Worm (Caenorhabditis elegans): ENCODE results near the gene ZK105.12.

The ZK105.12 gene

DNA sequence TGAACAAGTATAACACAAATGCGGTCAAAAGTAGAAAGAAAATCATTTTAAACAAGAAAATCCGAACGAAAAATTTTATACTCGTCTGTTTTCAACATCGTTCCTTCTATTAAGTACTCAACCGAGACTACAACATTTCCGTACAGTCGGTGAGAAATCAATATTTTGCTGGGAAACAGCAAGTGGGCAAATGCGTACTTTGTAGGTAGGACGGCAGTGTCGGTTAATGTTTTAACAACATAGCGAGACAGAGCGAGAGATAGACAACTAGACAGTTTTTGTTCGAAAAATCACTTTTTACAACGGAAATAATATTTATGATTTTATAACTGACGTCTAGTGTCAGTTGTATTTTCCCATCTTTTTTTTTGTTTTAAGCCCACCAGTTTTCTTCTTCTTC, 34.5 kb downstream of the ZK105.12 start, which contains the start of gene cyp-33A1:
cyp-33A1 (minus strand) TSS at position 72 of the 400 bp plus-strand sequence.
- TF ChIP-seq tbx-37 (GFP tag; conservative IDR thresholded peaks at IDR 0.05) (no peak), aly-1 (tag; optimal IDR thresholded peaks at IDR 0.05) (no peak), hmbx-1 (tag; optimal IDR thresholded peaks at IDR 0.05) (no peak), flt-1 (GFP tag; IDR thresholded peaks at IDR 0.05) (no peak), pes-1 (GFP tag; IDR thresholded peaks at IDR 0.05) (no peak), hnd-1 (tag; optimal IDR thresholded peaks at IDR 0.05) (no peak), ceh-13 (GFP tag; optimal IDR thresholded peaks at IDR 0.05) (no peak), sea-1 (GFP tag; conservative IDR thresholded peaks at IDR 0.05) (no peak), tra-4 (tag; optimal IDR thresholded peaks at IDR 0.05) (no peak), ets-7 (tag; optimal IDR thresholded peaks at IDR 0.05) (no peak), B0310.2 (tag; optimal IDR thresholded peaks at IDR 0.05) (no peak), ama-1 (optimal IDR thresholded peaks at IDR 0.05) (no peak), F13C5.2 (tag; optimal IDR thresholded peaks at IDR 0.05) (no peak)

ce11 chrV:7675904-7676303, 40.0 kb downstream of the ZK105.12 start, which contains the start of gene C12D5.3:
Gene C12D5.3 (plus strand): TSS chrV:7676204.
- TF ChIP-seq tbx-37 (GFP tag; conservative IDR thresholded peaks at IDR 0.05) (no peak), sea-1 (GFP tag; conservative IDR thresholded peaks at IDR 0.05) (no peak)

DNA sequence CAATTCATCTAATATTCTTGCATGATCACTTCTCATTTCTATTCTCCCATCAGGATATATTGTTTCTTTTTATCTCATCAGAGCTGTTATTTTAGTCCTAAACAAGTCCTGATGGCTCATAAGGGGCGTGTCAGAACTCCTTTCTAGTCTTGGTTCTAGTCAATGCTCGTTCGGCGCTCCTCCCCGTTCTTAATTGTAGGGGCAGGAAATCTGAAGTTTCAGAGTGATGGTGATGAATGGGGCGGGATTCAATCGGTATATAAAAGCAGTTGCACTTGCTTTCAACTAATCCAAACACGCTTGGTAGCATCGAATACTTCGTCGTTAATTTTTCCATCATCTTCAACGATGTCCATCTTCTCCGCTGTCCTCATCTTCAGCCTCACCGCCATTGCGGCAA, 43.7 kb downstream of the ZK105.12 start, which contains the start of gene C12D5.4:
C12D5.4 (plus strand) TSS at position 301 of the 400 bp plus-strand sequence.
- TF ChIP-seq ceh-36 (tag; optimal IDR thresholded peaks at IDR 0.05) (no peak), tbx-11 (GFP tag; IDR thresholded peaks at IDR 0.05) (no peak), tbx-37 (GFP tag; conservative IDR thresholded peaks at IDR 0.05) (no peak), B0310.2 (tag; optimal IDR thresholded peaks at IDR 0.05) (no peak), ama-1 (optimal IDR thresholded peaks at IDR 0.05) (no peak), scrt-1 (GFP tag; IDR thresholded peaks at IDR 0.05) (no peak), ets-7 (tag; optimal IDR thresholded peaks at IDR 0.05) (no peak), ceh-13 (GFP tag; optimal IDR thresholded peaks at IDR 0.05) (no peak), pes-1 (GFP tag; IDR thresholded peaks at IDR 0.05) (no peak), hmbx-1 (tag; optimal IDR thresholded peaks at IDR 0.05) (no peak), aly-1 (tag; optimal IDR thresholded peaks at IDR 0.05) (no peak), hnd-1 (tag; optimal IDR thresholded peaks at IDR 0.05) (no peak), hmg-4 (GFP tag; optimal IDR thresholded peaks at IDR 0.05) (no peak), flt-1 (GFP tag; IDR thresholded peaks at IDR 0.05) (no peak), sea-1 (GFP tag; conservative IDR thresholded peaks at IDR 0.05) (no peak), tra-4 (tag; optimal IDR thresholded peaks at IDR 0.05) (no peak), F13C5.2 (tag; optimal IDR thresholded peaks at IDR 0.05) (no peak)

- TF ChIP-seq hmbx-1 (tag; optimal IDR thresholded peaks at IDR 0.05) (no peak), F13C5.2 (tag; optimal IDR thresholded peaks at IDR 0.05) (no peak), ama-1 (optimal IDR thresholded peaks at IDR 0.05) (no peak)
Measured at ce11 chrV:7667940-7668339, 48.0 kb downstream of the ZK105.12 start, which contains the start of gene C12D5.5. Gene C12D5.5 (plus strand): TSS chrV:7668240.

Measured in whole organism, early embryonic.